Fruit fly (Drosophila melanogaster) whole organism, embryonic: ENCODE data around the gene WDR79.
A peak's percentile ranks its signal among the peaks of the same experiment; 100 is the strongest.

ENCODE experiments used
- Adf1 ChIP-seq: fragments of 200-800 bp; sonication (Bioruptor generic); IDR thresholded peaks from 2 replicates; pipeline ENCODE4 v1.3.6; 2022; ENCODE audit warnings: missing biosample characterization, missing genetic modification characterization
- CG10543 ChIP-seq: fragments of 200-800 bp; sonication (Bioruptor generic); optimal IDR thresholded peaks from 3 replicates; lab custom pipeline; 2017; ENCODE audit warnings: missing biosample characterization, mild to moderate bottlenecking, missing genetic modification characterization, moderate library complexity
- CG11504 ChIP-seq: fragments of 200-800 bp; sonication (Bioruptor generic); optimal IDR thresholded peaks from 3 replicates; lab custom pipeline; 2019; ENCODE audit warnings: missing biosample characterization, mild to moderate bottlenecking, missing genetic modification characterization, moderate library complexity
- CG12744 ChIP-seq: fragments of 200-800 bp; sonication (Bioruptor generic); optimal IDR thresholded peaks from 2 replicates; lab custom pipeline; 2016; ENCODE audit warnings: missing biosample characterization, missing genetic modification characterization
- CG15073 ChIP-seq: fragments of 200-800 bp; sonication (Bioruptor generic); optimal IDR thresholded peaks from 2 replicates; lab custom pipeline; 2016; ENCODE audit warnings: missing biosample characterization, missing genetic modification characterization
- CG16815 ChIP-seq: fragments of 200-800 bp; sonication (Bioruptor generic); optimal IDR thresholded peaks from 3 replicates; lab custom pipeline; 2017; ENCODE audit warnings: missing biosample characterization, mild to moderate bottlenecking, missing genetic modification characterization
- CG18476 ChIP-seq: fragments of 200-800 bp; sonication (Bioruptor generic); optimal IDR thresholded peaks from 2 replicates; lab custom pipeline; 2016; ENCODE audit warnings: missing biosample characterization, mild to moderate bottlenecking, missing genetic modification characterization
- CG18599 ChIP-seq: fragments of 200-800 bp; sonication (Bioruptor generic); optimal IDR thresholded peaks from 3 replicates; lab custom pipeline; 2017; ENCODE audit warnings: missing biosample characterization, missing genetic modification characterization, mild to moderate bottlenecking, moderate library complexity, missing genetic modification reagents
- CG2199 ChIP-seq: fragments of 200-800 bp; sonication (Bioruptor generic); IDR thresholded peaks from 3 replicates; pipeline ENCODE4 v1.3.6; 2022; ENCODE audit warnings: missing biosample characterization, missing genetic modification characterization
- CG30020 ChIP-seq: fragments of 200-800 bp; optimal IDR thresholded peaks from 2 replicates; lab custom pipeline; 2019; ENCODE audit warnings: missing biosample characterization, mild to moderate bottlenecking, missing genetic modification characterization, moderate library complexity
- CG34376 ChIP-seq: fragments of 200-800 bp; sonication (Bioruptor generic); optimal IDR thresholded peaks from 2 replicates; lab custom pipeline; 2018; ENCODE audit warnings: missing biosample characterization, mild to moderate bottlenecking, missing genetic modification characterization
- CG5953 ChIP-seq: fragments of 200-800 bp; sonication (Bioruptor generic); IDR thresholded peaks from 2 replicates; pipeline ENCODE4 v1.3.6; 2022; ENCODE audit warnings: missing biosample characterization, missing genetic modification characterization
- CG6175 ChIP-seq: fragments of 200-800 bp; sonication (Bioruptor generic); IDR thresholded peaks from 3 replicates; pipeline ENCODE4 v1.3.6; 2022; ENCODE audit warnings: missing biosample characterization, missing genetic modification characterization
- CG7839 ChIP-seq: fragments of 200-800 bp; sonication (Bioruptor generic); optimal IDR thresholded peaks from 3 replicates; lab custom pipeline; 2018; ENCODE audit warnings: missing biosample characterization, mild to moderate bottlenecking, missing genetic modification characterization, moderate library complexity
- CG8290 ChIP-seq, 3 experiments: fragments of 200-800 bp; sonication (Bioruptor generic); optimal IDR thresholded peaks; 2 replicates each; lab custom pipeline; 2016 to 2019; ENCODE audit warnings: missing biosample characterization in 3 of 3, missing genetic modification characterization in 3 of 3, mild to moderate bottlenecking in 2 of 3, moderate library complexity in 1 of 3
- CG9817 ChIP-seq: fragments of 200-800 bp; sonication (Bioruptor generic); optimal IDR thresholded peaks from 2 replicates; lab custom pipeline; 2018; ENCODE audit warnings: missing biosample characterization, mild to moderate bottlenecking, missing genetic modification characterization, moderate library complexity
- Deaf1 ChIP-seq: fragments of 200-800 bp; optimal IDR thresholded peaks from 3 replicates; lab custom pipeline; 2019; ENCODE audit warnings: missing biosample characterization, mild to moderate bottlenecking, missing genetic modification characterization, moderate library complexity
- Elba2 ChIP-seq: fragments of 200-800 bp; sonication (Bioruptor generic); optimal IDR thresholded peaks from 3 replicates; lab custom pipeline; 2016; ENCODE audit warnings: missing biosample characterization, missing genetic modification characterization
- Fer1 ChIP-seq: fragments of 200-800 bp; sonication (Bioruptor generic); optimal IDR thresholded peaks from 2 replicates; lab custom pipeline; 2017; ENCODE audit warnings: missing biosample characterization, mild to moderate bottlenecking, missing genetic modification characterization
- GATAe ChIP-seq: fragments of 200-800 bp; sonication (Bioruptor generic); conservative IDR thresholded peaks from 2 replicates; pipeline ENCODE4 v1.3.6; 2022; ENCODE audit warnings: missing biosample characterization, missing genetic modification characterization
- Hey ChIP-seq: fragments of 200-800 bp; sonication (Bioruptor generic); optimal IDR thresholded peaks from 3 replicates; lab custom pipeline; 2018; ENCODE audit warnings: missing biosample characterization, mild to moderate bottlenecking, missing genetic modification characterization
- Hmx ChIP-seq: fragments of 200-800 bp; sonication (Bioruptor generic); optimal IDR thresholded peaks from 2 replicates; lab custom pipeline; 2016; ENCODE audit warnings: missing biosample characterization, missing genetic modification characterization
- MTF-1 ChIP-seq: fragments of 200-800 bp; sonication (Bioruptor generic); optimal IDR thresholded peaks from 2 replicates; lab custom pipeline; 2018; ENCODE audit warnings: missing biosample characterization, mild to moderate bottlenecking, missing genetic modification characterization, borderline replicate concordance
- Mad ChIP-seq: fragments of 200-800 bp; sonication (Bioruptor generic); optimal IDR thresholded peaks from 2 replicates; lab custom pipeline; 2016; ENCODE audit warnings: missing biosample characterization, missing genetic modification characterization
- Med ChIP-seq: fragments of 200-800 bp; sonication (Bioruptor generic); peaks from one replicate; lab custom pipeline; 2016; ENCODE audit warnings: missing biosample characterization, missing genetic modification characterization, mild to moderate bottlenecking, inconsistent platforms, moderate library complexity
- Rfx ChIP-seq: fragments of 200-800 bp; sonication (Bioruptor generic); IDR thresholded peaks from 2 replicates; pipeline ENCODE4 v1.3.6; 2022; ENCODE audit warnings: missing biosample characterization, missing genetic modification characterization
- Sry-δ ChIP-seq: fragments of 200-800 bp; sonication (Bioruptor generic); optimal IDR thresholded peaks from 2 replicates; lab custom pipeline; 2016; ENCODE audit warnings: missing biosample characterization, missing genetic modification characterization
- Trl ChIP-seq, 3 experiments: fragments of >200 bp in 2 of 3; fragments of 200-800 bp in 1 of 3; sonication (Bioruptor generic) in 1 of 3; optimal IDR thresholded peaks; 2 replicates in 1 of 3; 3 replicates in 2 of 3; lab custom pipeline; 2016 to 2017; ENCODE audit warnings: missing biosample characterization in 1 of 3, missing genetic modification characterization in 1 of 3
- cg ChIP-seq: fragments of 200-800 bp; sonication (Bioruptor generic); optimal IDR thresholded peaks from 3 replicates; lab custom pipeline; 2019; ENCODE audit warnings: missing biosample characterization, mild to moderate bottlenecking, missing genetic modification characterization, moderate library complexity
- chif ChIP-seq, 2 experiments: fragments of 200-800 bp; sonication (Bioruptor generic); optimal IDR thresholded peaks; 3 replicates each; lab custom pipeline; 2016; ENCODE audit warnings: missing biosample characterization in 2 of 2, missing genetic modification characterization in 2 of 2
- ci ChIP-seq: fragments of 200-800 bp; sonication (Bioruptor generic); IDR thresholded peaks from 3 replicates; pipeline ENCODE4 v1.3.6; 2022; ENCODE audit warnings: missing biosample characterization, missing genetic modification characterization
- croc ChIP-seq: fragments of 200-800 bp; sonication (Bioruptor generic); conservative IDR thresholded peaks from 3 replicates; pipeline ENCODE4 v1.3.6; 2022; ENCODE audit warnings: missing biosample characterization, missing genetic modification characterization
- cwo ChIP-seq: fragments of 200-800 bp; sonication (Bioruptor generic); optimal IDR thresholded peaks from 3 replicates; lab custom pipeline; 2017; ENCODE audit warnings: missing biosample characterization, missing genetic modification characterization, mild to moderate bottlenecking, moderate library complexity, missing genetic modification reagents
- dysf ChIP-seq: fragments of 200-800 bp; sonication (Bioruptor generic); IDR thresholded peaks from 3 replicates; pipeline ENCODE4 v1.3.6; 2022; ENCODE audit warnings: missing biosample characterization, missing genetic modification characterization
- ems ChIP-seq: fragments of 200-800 bp; sonication (Bioruptor generic); optimal IDR thresholded peaks from 3 replicates; lab custom pipeline; 2016; ENCODE audit warnings: missing biosample characterization, missing genetic modification characterization
- eve ChIP-seq, 2 experiments: fragments of >200 bp; optimal IDR thresholded peaks; 2 replicates each; lab custom pipeline; 2017; ENCODE audit warnings: missing biosample characterization in 2 of 2, missing genetic modification characterization in 2 of 2
- exex ChIP-seq: fragments of 200-800 bp; sonication (Bioruptor generic); optimal IDR thresholded peaks from 4 replicates; lab custom pipeline; 2018; ENCODE audit warnings: missing biosample characterization, mild to moderate bottlenecking, missing genetic modification characterization, moderate library complexity
- fd64A ChIP-seq: fragments of 200-800 bp; sonication (Bioruptor generic); optimal IDR thresholded peaks from 3 replicates; lab custom pipeline; 2018; ENCODE audit warnings: missing biosample characterization, mild to moderate bottlenecking, missing genetic modification characterization
- h ChIP-seq: fragments of >200 bp; optimal IDR thresholded peaks from 2 replicates; lab custom pipeline; 2017
- hbn ChIP-seq: fragments of 200-800 bp; sonication (Bioruptor generic); IDR thresholded peaks from 2 replicates; pipeline ENCODE4 v1.3.6; 2022; ENCODE audit warnings: missing biosample characterization, missing genetic modification characterization; ENCODE audit not compliant: partially characterized antibody
- kay ChIP-seq: fragments of 200-800 bp; sonication (Bioruptor generic); optimal IDR thresholded peaks from 2 replicates; lab custom pipeline; 2016; ENCODE audit warnings: missing biosample characterization, missing genetic modification characterization
- mirr ChIP-seq: fragments of 200-800 bp; sonication (Bioruptor generic); optimal IDR thresholded peaks from 3 replicates; lab custom pipeline; 2018; ENCODE audit warnings: missing biosample characterization, mild to moderate bottlenecking, missing genetic modification characterization
- pum ChIP-seq: fragments of 200-800 bp; sonication (Bioruptor generic); optimal IDR thresholded peaks from 2 replicates; lab custom pipeline; 2016; ENCODE audit warnings: missing biosample characterization, missing genetic modification characterization
- rib ChIP-seq: fragments of 200-800 bp; sonication (Bioruptor generic); IDR thresholded peaks from 2 replicates; pipeline ENCODE4 v1.3.6; 2022; ENCODE audit warnings: missing biosample characterization, missing genetic modification characterization
- row ChIP-seq: fragments of 200-800 bp; sonication (Bioruptor generic); IDR thresholded peaks from 3 replicates; pipeline ENCODE4 v1.3.6; 2022; ENCODE audit warnings: missing biosample characterization, missing genetic modification characterization
- sd ChIP-seq: fragments of 200-800 bp; sonication (Bioruptor generic); optimal IDR thresholded peaks from 3 replicates; lab custom pipeline; 2018; ENCODE audit warnings: missing biosample characterization, mild to moderate bottlenecking, missing genetic modification characterization, moderate library complexity
- sna ChIP-seq: fragments of 200-800 bp; sonication (Bioruptor generic); IDR thresholded peaks from 2 replicates; pipeline ENCODE4 v1.3.6; 2022; ENCODE audit warnings: missing biosample characterization, missing genetic modification characterization; ENCODE audit not compliant: partially characterized antibody
- sug ChIP-seq: fragments of 200-800 bp; optimal IDR thresholded peaks from 2 replicates; lab custom pipeline; 2019; ENCODE audit warnings: missing biosample characterization, mild to moderate bottlenecking, missing genetic modification characterization, moderate library complexity
- wor ChIP-seq: fragments of 200-800 bp; sonication (Bioruptor generic); IDR thresholded peaks from 2 replicates; pipeline ENCODE4 v1.3.6; 2022; ENCODE audit warnings: missing biosample characterization, missing genetic modification characterization
- zen2 ChIP-seq: fragments of 200-800 bp; sonication (Bioruptor generic); IDR thresholded peaks from 3 replicates; pipeline ENCODE4 v1.3.6; 2022; ENCODE audit warnings: missing biosample characterization, missing genetic modification characterization; ENCODE audit not compliant: partially characterized antibody
- zf30C ChIP-seq: fragments of 200-800 bp; sonication (Bioruptor generic); optimal IDR thresholded peaks from 3 replicates; lab custom pipeline; 2018; ENCODE audit warnings: missing biosample characterization, mild to moderate bottlenecking, missing genetic modification characterization

The WDR79 gene

dm6 chr2L:6084694-6085093, 42.9 kb downstream of the WDR79 start:
- TF ChIP-seq CG12744 (GFP tag; lab: Kevin White, UChicago) (no peak), chif (GFP tag; optimal IDR thresholded peaks at IDR 0.05; lab: Kevin White, UChicago) (no peak), wor (GFP tag; lab: Robert Waterston, UW) (no peak), rib (no peak), CG30020 (tag; lab: Kevin White, UChicago) (no peak), mirr (peak; percentile 85), CG7839 (tag; lab: Kevin White, UChicago) (no peak), dysf (GFP tag; lab: Robert Waterston, UW) (no peak), CG11504 (tag; lab: Kevin White, UChicago) (no peak), zen2 (no peak), Hmx (GFP tag; lab: Kevin White, UChicago) (no peak), CG10543 (GFP tag; lab: Kevin White, UChicago) (peak; percentile 9), CG34376 (GFP tag; lab: Kevin White, UChicago) (peak; percentile 63), CG6175 (0 out of 3 replicates have a peak, but pooled peaks have one; percentile 15), CG5953 (GFP tag; lab: Robert Waterston, UW) (no peak), CG18476 (GFP tag; lab: Kevin White, UChicago) (no peak), row (no peak), exex (peak; percentile 91), CG9817 (tag; lab: Kevin White, UChicago) (no peak), CG15073 (GFP tag; lab: Kevin White, UChicago) (no peak), Rfx (no peak), sd (tag; lab: Kevin White, UChicago) (peak; percentile 53), h (lab: Kevin White, UChicago) (no peak), ci (GFP tag; lab: Robert Waterston, UW) (no peak), croc (GFP tag; lab: Robert Waterston, UW) (no peak), GATAe (GFP tag; lab: Robert Waterston, UW) (peak; percentile 51; the same call in 1 of the 2 replicates), CG2199 (GFP tag; lab: Robert Waterston, UW) (peak; percentile 91), hbn (no peak), cg (no peak), CG16815 (no peak), pum (GFP tag; lab: Kevin White, UChicago) (no peak), zf30C (no peak), CG18599 (GFP tag; lab: Kevin White, UChicago) (peak; percentile 19), fd64A (GFP tag; lab: Kevin White, UChicago) (no peak), Med (GFP tag; lab: Kevin White, UChicago) (peak; percentile 63), kay (GFP tag; lab: Kevin White, UChicago) (no peak), MTF-1 (peak; percentile 38), cwo (GFP tag; lab: Kevin White, UChicago) (peak; percentile 67), Elba2 (no peak), Hey (peak; percentile 7), Adf1 (GFP tag; lab: Robert Waterston, UW) (peak; percentile 26; the same call in 1 of the 2 replicates), CG8290 (GFP tag; optimal IDR thresholded peaks at IDR 0.05; lab: Kevin White, UChicago) (no peak), CG8290 (tag; optimal IDR thresholded peaks at IDR 0.05; lab: Kevin White, UChicago) (peak in 1 of 2 experiments; percentile 2), Sry-δ (GFP tag; lab: Kevin White, UChicago) (no peak), eve (GFP tag; optimal IDR thresholded peaks at IDR 0.05; lab: Kevin White, UChicago) (no peak), Deaf1 (tag; lab: Kevin White, UChicago) (peak; percentile 17), Fer1 (no peak), sug (tag; lab: Kevin White, UChicago) (peak; percentile 63), sna (GFP tag; lab: Robert Waterston, UW) (no peak), Mad (GFP tag; lab: Kevin White, UChicago) (no peak), Trl (optimal IDR thresholded peaks at IDR 0.05; lab: Kevin White, UChicago) (no peak), Trl (GFP tag; optimal IDR thresholded peaks at IDR 0.05; lab: Kevin White, UChicago) (no peak), ems (GFP tag; lab: Kevin White, UChicago) (no peak)
